Fruit fly (Drosophila melanogaster) whole organism, prepupa: ENCODE measurements around the gene CG5888.

Experiments used
- CG10631 ChIP-seq: fragments of 200-800 bp; sonication (Bioruptor generic); optimal IDR thresholded peaks from 2 replicates; lab custom pipeline; 2016; ENCODE audit warnings: missing biosample characterization, missing genetic modification characterization
- CG10669 ChIP-seq: fragments of 200-800 bp; sonication (Bioruptor generic); optimal IDR thresholded peaks from 3 replicates; lab custom pipeline; 2018; ENCODE audit warnings: missing biosample characterization, mild to moderate bottlenecking, missing genetic modification characterization, moderate library complexity
- CG11762 ChIP-seq: fragments of 200-800 bp; sonication (Bioruptor generic); optimal IDR thresholded peaks from 3 replicates; lab custom pipeline; 2016; ENCODE audit warnings: missing biosample characterization, missing genetic modification characterization; ENCODE audit not compliant: insufficient read depth
- CG11902 ChIP-seq: fragments of 200-800 bp; sonication (Bioruptor generic); optimal IDR thresholded peaks from 3 replicates; lab custom pipeline; 2016; ENCODE audit warnings: missing biosample characterization, missing genetic modification characterization
- CG15336 ChIP-seq: fragments of 200-800 bp; sonication (Bioruptor generic); IDR thresholded peaks from 2 replicates; pipeline ENCODE4 v1.3.6; 2022; ENCODE audit warnings: missing biosample characterization, missing genetic modification characterization
- CG1621 ChIP-seq: fragments of 200-800 bp; sonication (Bioruptor generic); optimal IDR thresholded peaks from 3 replicates; lab custom pipeline; 2018; ENCODE audit warnings: missing biosample characterization, mild to moderate bottlenecking, missing genetic modification characterization
- CG16779 ChIP-seq: fragments of 200-800 bp; sonication (Bioruptor generic); optimal IDR thresholded peaks from 3 replicates; lab custom pipeline; 2017; ENCODE audit warnings: missing biosample characterization, mild to moderate bottlenecking, missing genetic modification characterization
- CG32006 ChIP-seq: fragments of 200-800 bp; sonication (Bioruptor generic); optimal IDR thresholded peaks from 3 replicates; lab custom pipeline; 2017; ENCODE audit warnings: missing biosample characterization, mild to moderate bottlenecking, missing genetic modification characterization
- CG34406 ChIP-seq: fragments of 200-800 bp; sonication (Bioruptor generic); optimal IDR thresholded peaks from 3 replicates; lab custom pipeline; 2016; ENCODE audit warnings: missing biosample characterization, missing genetic modification characterization
- CG3919 ChIP-seq: fragments of 200-800 bp; sonication (Bioruptor generic); optimal IDR thresholded peaks from 3 replicates; lab custom pipeline; 2016; ENCODE audit warnings: missing biosample characterization, missing genetic modification characterization
- CG4318 ChIP-seq: fragments of 200-800 bp; sonication (Bioruptor generic); optimal IDR thresholded peaks from 3 replicates; lab custom pipeline; 2017; ENCODE audit warnings: missing biosample characterization, mild to moderate bottlenecking, missing genetic modification characterization
- CG6163 ChIP-seq: fragments of 200-800 bp; sonication (Bioruptor generic); IDR thresholded peaks from 3 replicates; pipeline ENCODE4 v1.3.6; 2022; ENCODE audit warnings: missing biosample characterization, missing genetic modification characterization
- CG6276 ChIP-seq: fragments of 200-800 bp; sonication (Bioruptor generic); optimal IDR thresholded peaks from 2 replicates; lab custom pipeline; 2017; ENCODE audit warnings: missing biosample characterization, mild to moderate bottlenecking, missing genetic modification characterization
- CG6792 ChIP-seq: fragments of 200-800 bp; sonication (Bioruptor generic); optimal IDR thresholded peaks from 3 replicates; lab custom pipeline; 2016; ENCODE audit warnings: missing biosample characterization, missing genetic modification characterization
- CG6808 ChIP-seq: fragments of 200-800 bp; sonication (Bioruptor generic); optimal IDR thresholded peaks from 3 replicates; lab custom pipeline; 2017; ENCODE audit warnings: missing biosample characterization, missing genetic modification characterization, mild to moderate bottlenecking, moderate library complexity, missing genetic modification reagents
- CG6854 ChIP-seq: fragments of 200-800 bp; sonication (Bioruptor generic); optimal IDR thresholded peaks from 2 replicates; lab custom pipeline; 2017; ENCODE audit warnings: missing biosample characterization, mild to moderate bottlenecking, missing genetic modification characterization
- CG7368 ChIP-seq: fragments of 200-800 bp; sonication (Bioruptor generic); optimal IDR thresholded peaks from 3 replicates; lab custom pipeline; 2016; ENCODE audit warnings: missing biosample characterization, missing genetic modification characterization
- CG8119 ChIP-seq: fragments of 200-800 bp; sonication (Bioruptor generic); IDR thresholded peaks from 3 replicates; pipeline ENCODE4 v1.3.6; 2022; ENCODE audit warnings: missing biosample characterization, missing genetic modification characterization
- CG9139 ChIP-seq: fragments of 200-800 bp; sonication (Bioruptor generic); optimal IDR thresholded peaks from 3 replicates; lab custom pipeline; 2017; ENCODE audit warnings: missing biosample characterization, mild to moderate bottlenecking, missing genetic modification characterization
- Eip75B ChIP-seq: fragments of 200-800 bp; sonication (Bioruptor generic); optimal IDR thresholded peaks from 3 replicates; lab custom pipeline; 2016; ENCODE audit warnings: missing biosample characterization, missing genetic modification characterization
- Eip78C ChIP-seq: fragments of 200-800 bp; sonication (Bioruptor generic); peaks from one replicate; lab custom pipeline; 2016; ENCODE audit warnings: missing biosample characterization, missing genetic modification characterization
- Eip93F ChIP-seq: fragments of 200-800 bp; sonication (Bioruptor generic); optimal IDR thresholded peaks from 2 replicates; lab custom pipeline; 2016; ENCODE audit warnings: missing biosample characterization, mild to moderate bottlenecking, missing genetic modification characterization
- Ets21C ChIP-seq: fragments of 200-800 bp; sonication (Bioruptor generic); optimal IDR thresholded peaks from 3 replicates; lab custom pipeline; 2016; ENCODE audit warnings: missing biosample characterization, missing genetic modification characterization
- Ets96B ChIP-seq: fragments of 200-800 bp; optimal IDR thresholded peaks from 2 replicates; lab custom pipeline; 2019; ENCODE audit warnings: missing biosample characterization, mild to moderate bottlenecking, missing genetic modification characterization, moderate library complexity
- Gug ChIP-seq: fragments of 200-800 bp; sonication (Bioruptor generic); IDR thresholded peaks from 2 replicates; pipeline ENCODE4 v1.3.6; 2022; ENCODE audit warnings: missing biosample characterization, missing genetic modification characterization
- Hr38 ChIP-seq: sonication (Bioruptor generic); optimal IDR thresholded peaks from 2 replicates; lab custom pipeline; 2016; ENCODE audit warnings: missing biosample characterization, missing genetic modification characterization
- Hr39 ChIP-seq: fragments of 200-800 bp; sonication (Bioruptor generic); optimal IDR thresholded peaks from 2 replicates; lab custom pipeline; 2016; ENCODE audit warnings: missing biosample characterization, missing genetic modification characterization
- Hr4 ChIP-seq: fragments of 200-800 bp; sonication (Bioruptor generic); optimal IDR thresholded peaks from 3 replicates; lab custom pipeline; 2016; ENCODE audit warnings: missing biosample characterization, missing genetic modification characterization
- Lpt ChIP-seq: fragments of 200-800 bp; sonication (Bioruptor generic); optimal IDR thresholded peaks from 3 replicates; lab custom pipeline; 2016; ENCODE audit warnings: missing biosample characterization, missing genetic modification characterization
- Met ChIP-seq: fragments of 200-800 bp; sonication (Bioruptor generic); optimal IDR thresholded peaks from 3 replicates; lab custom pipeline; 2016; ENCODE audit warnings: missing biosample characterization, missing genetic modification characterization
- OdsH ChIP-seq: fragments of 200-800 bp; sonication (Bioruptor generic); optimal IDR thresholded peaks from 3 replicates; lab custom pipeline; 2016; ENCODE audit warnings: missing biosample characterization, missing genetic modification characterization
- Smox ChIP-seq: fragments of 200-800 bp; sonication (Bioruptor generic); optimal IDR thresholded peaks from 3 replicates; lab custom pipeline; 2016; ENCODE audit warnings: missing biosample characterization, missing genetic modification characterization
- Sox102F ChIP-seq: fragments of 200-800 bp; sonication (Bioruptor generic); optimal IDR thresholded peaks from 2 replicates; lab custom pipeline; 2016; ENCODE audit warnings: missing biosample characterization, mild to moderate bottlenecking, missing genetic modification characterization
- Sox14 ChIP-seq: fragments of 200-800 bp; sonication (Bioruptor generic); optimal IDR thresholded peaks from 3 replicates; lab custom pipeline; 2016; ENCODE audit warnings: missing biosample characterization, missing genetic modification characterization
- Sox15 ChIP-seq: fragments of 200-800 bp; sonication (Bioruptor generic); optimal IDR thresholded peaks from 3 replicates; lab custom pipeline; 2016; ENCODE audit warnings: missing biosample characterization, missing genetic modification characterization
- acj6 ChIP-seq: fragments of 200-800 bp; sonication (Bioruptor generic); optimal IDR thresholded peaks from 3 replicates; lab custom pipeline; 2016; ENCODE audit warnings: missing biosample characterization, missing genetic modification characterization
- cyc ChIP-seq: fragments of 200-800 bp; sonication (Bioruptor generic); optimal IDR thresholded peaks from 3 replicates; lab custom pipeline; 2016; ENCODE audit warnings: missing biosample characterization, missing genetic modification characterization
- dac ChIP-seq: fragments of 200-800 bp; sonication (Bioruptor generic); optimal IDR thresholded peaks from 2 replicates; lab custom pipeline; 2017; ENCODE audit warnings: missing biosample characterization, mild to moderate bottlenecking, missing genetic modification characterization
- eg ChIP-seq: fragments of 200-800 bp; sonication (Bioruptor generic); IDR thresholded peaks from 3 replicates; pipeline ENCODE4 v1.3.6; 2022; ENCODE audit warnings: missing biosample characterization, missing genetic modification characterization
- esn ChIP-seq: fragments of 200-800 bp; sonication (Bioruptor generic); optimal IDR thresholded peaks from 2 replicates; lab custom pipeline; 2016; ENCODE audit warnings: missing biosample characterization, mild to moderate bottlenecking, missing genetic modification characterization, moderate library complexity
- fd59A ChIP-seq: fragments of 200-800 bp; sonication (Bioruptor generic); optimal IDR thresholded peaks from 2 replicates; lab custom pipeline; 2017; ENCODE audit warnings: missing biosample characterization, mild to moderate bottlenecking, missing genetic modification characterization, missing genetic modification reagents
- fd85E ChIP-seq: fragments of 200-800 bp; sonication (Bioruptor generic); optimal IDR thresholded peaks from 3 replicates; lab custom pipeline; 2016; ENCODE audit warnings: missing biosample characterization, missing genetic modification characterization
- lz ChIP-seq: fragments of 200-800 bp; sonication (Bioruptor generic); optimal IDR thresholded peaks from 3 replicates; lab custom pipeline; 2016; ENCODE audit warnings: missing biosample characterization, missing genetic modification characterization
- net ChIP-seq: fragments of 200-800 bp; sonication (Bioruptor generic); optimal IDR thresholded peaks from 3 replicates; lab custom pipeline; 2016; ENCODE audit warnings: missing biosample characterization, missing genetic modification characterization
- pdm3 ChIP-seq: fragments of 200-800 bp; sonication (Bioruptor generic); optimal IDR thresholded peaks from 3 replicates; lab custom pipeline; 2016; ENCODE audit warnings: missing biosample characterization, missing genetic modification characterization
- salr ChIP-seq, 2 experiments: fragments of 200-800 bp; sonication (Bioruptor generic); optimal IDR thresholded peaks; 3 replicates each; lab custom pipeline; 2016 to 2018; ENCODE audit warnings: missing biosample characterization in 2 of 2, missing genetic modification characterization in 2 of 2, mild to moderate bottlenecking in 1 of 2
- spab ChIP-seq: fragments of 200-800 bp; sonication (Bioruptor generic); optimal IDR thresholded peaks from 2 replicates; lab custom pipeline; 2017; ENCODE audit warnings: missing biosample characterization, mild to moderate bottlenecking, missing genetic modification characterization, missing genetic modification reagents
- svp ChIP-seq: fragments of 200-800 bp; sonication (Bioruptor generic); peaks from one replicate; lab custom pipeline; 2016; ENCODE audit warnings: missing biosample characterization, missing genetic modification characterization
- vri ChIP-seq: fragments of 200-800 bp; sonication (Bioruptor generic); optimal IDR thresholded peaks from 3 replicates; lab custom pipeline; 2016; ENCODE audit warnings: missing biosample characterization, mild to moderate bottlenecking, missing genetic modification characterization

CG5888 gene

DNA sequence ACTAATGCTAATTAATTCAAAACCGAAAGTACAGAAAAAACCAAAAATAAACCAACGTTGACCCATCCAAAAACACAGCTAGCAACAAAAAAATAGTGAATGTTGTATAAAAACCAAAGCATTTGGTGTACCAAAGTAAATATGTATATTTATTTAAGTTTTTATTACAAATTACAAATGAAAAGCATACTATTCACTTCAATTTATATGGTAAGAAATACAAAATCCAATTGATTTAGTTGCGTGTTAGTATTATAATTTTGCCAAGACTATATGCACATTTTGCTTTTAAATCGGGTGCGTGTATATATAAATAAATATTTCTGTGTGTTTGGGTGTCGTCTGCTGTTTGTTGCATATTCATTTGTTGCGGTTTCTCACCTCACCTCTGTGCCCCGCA is 48.9 kb upstream of the CG5888 start (continued):
- TF ChIP-seq vri (GFP tag; lab: Kevin White, UChicago) (no peak), eg (peak; percentile 54; the same call in 2 of the 3 replicates), CG3919 (GFP tag; lab: Kevin White, UChicago) (no peak), net (GFP tag; lab: Kevin White, UChicago) (no peak), CG11902 (GFP tag; lab: Kevin White, UChicago) (no peak), esn (GFP tag; lab: Kevin White, UChicago) (no peak), CG10631 (GFP tag; lab: Kevin White, UChicago) (no peak), CG11762 (GFP tag; lab: Kevin White, UChicago) (no peak), Lpt (GFP tag; lab: Kevin White, UChicago) (no peak), fd59A (GFP tag; lab: Kevin White, UChicago) (no peak), svp (GFP tag; lab: Kevin White, UChicago) (no peak), Eip93F (GFP tag; lab: Kevin White, UChicago) (no peak), Hr39 (no peak)

DNA sequence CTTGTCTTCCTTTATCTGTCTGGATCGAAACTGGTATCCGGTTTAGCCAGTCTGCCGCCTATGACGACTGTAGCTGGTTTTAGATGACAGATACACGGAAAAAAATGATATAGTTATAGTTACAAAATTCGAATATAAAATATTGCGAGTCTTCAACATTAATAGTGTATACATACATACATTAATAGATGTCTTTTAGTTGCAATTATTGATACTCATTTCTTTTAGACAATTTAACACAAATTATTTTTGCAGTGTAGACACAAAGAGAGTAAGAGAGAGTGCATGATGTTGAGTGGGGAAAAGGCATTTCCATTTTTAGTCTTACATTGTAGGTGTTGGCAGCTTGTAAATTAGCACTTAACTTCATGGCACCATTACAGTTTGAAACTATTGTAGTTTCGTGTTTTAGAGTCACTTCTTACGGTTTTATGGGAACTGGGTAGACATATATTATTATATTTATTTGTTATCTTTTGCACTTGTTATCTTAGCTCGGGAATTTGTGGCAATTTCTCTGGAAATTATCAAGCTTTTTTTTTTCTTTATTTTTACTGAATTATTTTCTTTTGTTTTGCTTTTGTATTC is 47.0 kb upstream of the CG5888 start:
- TF ChIP-seq acj6 (GFP tag; lab: Kevin White, UChicago): peak; percentile 92
- no peak for TF ChIP-seq Gug (GFP tag; lab: Robert Waterston, UW)
- TF ChIP-seq CG4318 (GFP tag; lab: Kevin White, UChicago): peak; percentile 84
- peak; percentile 83 to 93 for TF ChIP-seq salr (GFP tag; optimal IDR thresholded peaks at IDR 0.05; lab: Kevin White, UChicago)
- TF ChIP-seq Hr38 (GFP tag; lab: Kevin White, UChicago): peak; percentile 52
- peak; percentile 93 for TF ChIP-seq Sox14
- peak; percentile 28 for TF ChIP-seq svp (GFP tag; lab: Kevin White, UChicago)
- no peak for TF ChIP-seq Eip93F (GFP tag; lab: Kevin White, UChicago)
- TF ChIP-seq esn (GFP tag; lab: Kevin White, UChicago): peak; percentile 90
- TF ChIP-seq Hr4 (GFP tag; lab: Kevin White, UChicago): peak; percentile 96
- no peak for TF ChIP-seq CG7368 (GFP tag; lab: Kevin White, UChicago)
- peak; percentile 88 for TF ChIP-seq fd59A (GFP tag; lab: Kevin White, UChicago)
- no peak for TF ChIP-seq cyc (GFP tag; lab: Kevin White, UChicago)
- TF ChIP-seq CG10669 (GFP tag; lab: Kevin White, UChicago): no peak
- TF ChIP-seq lz (GFP tag; lab: Kevin White, UChicago): peak; percentile 83
- peak; percentile 93 for TF ChIP-seq CG1621 (tag; lab: Kevin White, UChicago)
- no peak for TF ChIP-seq Ets96B (tag; lab: Kevin White, UChicago)
- peak; percentile 59 for TF ChIP-seq Eip75B (GFP tag; lab: Kevin White, UChicago)
- peak; percentile 94 for TF ChIP-seq pdm3 (GFP tag; lab: Kevin White, UChicago)
- TF ChIP-seq Eip78C: peak; percentile 18
- no peak for TF ChIP-seq fd85E
- TF ChIP-seq Met: peak; percentile 29
- TF ChIP-seq CG8119: peak; percentile 97
- TF ChIP-seq CG16779 (tag; lab: Kevin White, UChicago): peak; percentile 86
- peak; percentile 72 for TF ChIP-seq Ets21C (GFP tag; lab: Kevin White, UChicago)
- TF ChIP-seq Sox15: peak; percentile 82
- TF ChIP-seq CG6854: no peak
- TF ChIP-seq CG11762 (GFP tag; lab: Kevin White, UChicago): no peak
- peak; percentile 94 for TF ChIP-seq net (GFP tag; lab: Kevin White, UChicago)
- peak; percentile 95 for TF ChIP-seq OdsH (GFP tag; lab: Kevin White, UChicago)
- TF ChIP-seq Sox102F (GFP tag; lab: Kevin White, UChicago): peak; percentile 82
- TF ChIP-seq dac (GFP tag; lab: Kevin White, UChicago): peak; percentile 49
- peak; percentile 98 for TF ChIP-seq CG15336 (GFP tag; lab: Robert Waterston, UW)
- TF ChIP-seq CG6163 (GFP tag; lab: Robert Waterston, UW): peak; percentile 81
- peak; percentile 74 for TF ChIP-seq vri (GFP tag; lab: Kevin White, UChicago)
- peak; percentile 96 for TF ChIP-seq CG34406 (GFP tag; lab: Kevin White, UChicago)
- TF ChIP-seq CG6276 (GFP tag; lab: Kevin White, UChicago): no peak
- peak; percentile 78 for TF ChIP-seq Smox (GFP tag; lab: Kevin White, UChicago)
- TF ChIP-seq CG6808: no peak
- TF ChIP-seq Hr39: peak; percentile 80
- peak; percentile 96 for TF ChIP-seq CG32006 (GFP tag; lab: Kevin White, UChicago)
- TF ChIP-seq CG9139 (GFP tag; lab: Kevin White, UChicago): no peak
- TF ChIP-seq CG6792 (GFP tag; lab: Kevin White, UChicago): peak; percentile 92
- TF ChIP-seq spab (GFP tag; lab: Kevin White, UChicago): no peak
